Worm (Caenorhabditis elegans) whole organism, L1 larva: ENCODE measurements around the gene F19F10.11.

ENCODE experiments used
- C16A3.4 ChIP-seq: fragments of 150-350 bp; optimal IDR thresholded peaks from 2 replicates; lab custom pipeline; 2014; ENCODE audit warnings: missing biosample characterization, missing genetic modification characterization
- aly-2 ChIP-seq: fragments of 150-350 bp; optimal IDR thresholded peaks from 2 replicates; lab custom pipeline; 2014; ENCODE audit warnings: missing biosample characterization, missing genetic modification characterization
- ama-1 ChIP-seq: fragments of 150-350 bp; optimal IDR thresholded peaks from 2 replicates; lab custom pipeline; 2014
- elt-2 ChIP-seq: sonication (generic microtip); optimal IDR thresholded peaks from 2 replicates; lab custom pipeline; 2016; ENCODE audit warnings: missing genetic modification characterization, mild to moderate bottlenecking, inconsistent platforms, missing compliant biosample characterization, missing genetic modification reagents
- lin-13 ChIP-seq: fragments of 150-350 bp; optimal IDR thresholded peaks from 2 replicates; lab custom pipeline; 2014; ENCODE audit warnings: missing biosample characterization, missing genetic modification reagents, missing genetic modification characterization
- lin-39 ChIP-seq: fragments of 150-350 bp; optimal IDR thresholded peaks from 2 replicates; lab custom pipeline; 2014; ENCODE audit warnings: missing biosample characterization, missing genetic modification reagents, missing genetic modification characterization
- lsy-2 ChIP-seq, 2 experiments: fragments of 150-350 bp; optimal IDR thresholded peaks; 2 replicates each; lab custom pipeline; 2014; ENCODE audit warnings: missing biosample characterization in 2 of 2, missing genetic modification characterization in 2 of 2
- nhr-237 ChIP-seq: fragments of 150-350 bp; optimal IDR thresholded peaks from 2 replicates; lab custom pipeline; 2014; ENCODE audit warnings: missing biosample characterization, missing genetic modification characterization
- nhr-85 ChIP-seq: sonication (generic microtip); peaks from one replicate; lab custom pipeline; 2016; ENCODE audit warnings: missing genetic modification characterization, inconsistent platforms, missing compliant biosample characterization
- snpc-4 ChIP-seq: fragments of 150-350 bp; optimal IDR thresholded peaks from 2 replicates; lab custom pipeline; 2014; ENCODE audit warnings: missing biosample characterization, missing genetic modification characterization
- zag-1 ChIP-seq: fragments of 150-350 bp; optimal IDR thresholded peaks from 2 replicates; lab custom pipeline; 2014; ENCODE audit warnings: missing biosample characterization, missing genetic modification characterization

DNA sequence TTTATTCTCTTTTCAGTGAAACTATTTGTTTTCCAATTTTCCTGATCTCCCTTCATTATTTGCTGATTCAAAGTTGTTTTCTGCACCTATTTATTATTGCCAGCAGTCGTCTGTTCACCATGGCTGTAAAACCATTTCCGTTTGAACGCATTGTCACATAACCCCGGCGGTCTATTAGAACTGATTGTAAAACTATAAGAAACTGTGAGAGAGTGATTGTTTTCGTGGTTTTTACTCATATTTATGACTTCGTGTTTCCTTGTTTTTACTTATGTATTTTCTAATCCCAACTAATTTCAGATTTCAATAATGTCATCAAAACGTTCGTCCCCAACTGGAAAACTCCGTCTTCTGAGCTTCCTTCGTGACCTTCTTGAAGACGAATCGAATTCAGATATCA lies 24.6 kb downstream of the F19F10.11 start, which contains the start of gene F19F10.1:
- TF ChIP-seq nhr-237 (tag; lab: Kevin White, UChicago): no peak
- no peak for TF ChIP-seq zag-1 (tag; lab: Kevin White, UChicago)
- TF ChIP-seq lsy-2 (tag; optimal IDR thresholded peaks at IDR 0.05; lab: Kevin White, UChicago): no peak
- TF ChIP-seq aly-2 (tag; lab: Kevin White, UChicago): no peak
- no peak for TF ChIP-seq elt-2 (tag; lab: Kevin White, UChicago)
- no peak for TF ChIP-seq nhr-85 (tag; lab: Kevin White, UChicago)
- no peak for TF ChIP-seq snpc-4 (tag; lab: Kevin White, UChicago)
- TF ChIP-seq lin-13: no peak
- TF ChIP-seq C16A3.4 (tag; lab: Kevin White, UChicago): no peak
- TF ChIP-seq ama-1 (lab: Kevin White, UChicago): no peak
- TF ChIP-seq lin-39 (tag; lab: Kevin White, UChicago): no peak
